Fruit fly (Drosophila melanogaster): Measurements from ENCODE around the gene pit.

DNA sequence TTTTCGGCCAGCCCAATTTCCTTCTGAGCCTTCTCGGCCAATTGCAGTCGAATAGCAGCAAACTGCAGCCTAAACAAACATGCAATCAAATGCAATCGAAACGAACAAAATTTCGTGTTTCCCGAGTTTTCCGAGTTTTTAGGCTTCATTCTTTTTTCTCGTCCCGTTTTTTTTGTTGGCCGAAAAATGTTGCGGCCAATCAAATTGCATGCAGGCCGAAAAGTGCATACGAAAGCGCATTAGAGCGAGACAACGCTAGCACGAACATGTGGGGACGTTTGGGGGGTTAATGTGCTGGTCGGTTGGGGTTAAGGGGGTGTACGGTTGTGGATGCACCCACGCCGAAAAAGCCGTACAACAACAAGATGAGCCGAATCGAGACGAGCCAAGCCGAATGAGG, 44.3 kb upstream of the pit start:
- TF ChIP-seq Sin3A (optimal IDR thresholded peaks at IDR 0.05) (no peak), h (optimal IDR thresholded peaks at IDR 0.05) (no peak)

All from Kc167 (cell line).